Fruit fly (Drosophila melanogaster): ENCODE measurements around the gene CG18048.

Gene CG18048

dm6 chr3R:6350755-6351154, 4.8 kb downstream of the CG18048 start, which contains the start of gene Pak (continued):
- TF ChIP-seq exex (tag; optimal IDR thresholded peaks at IDR 0.05) (no peak), CG2678 (tag; optimal IDR thresholded peaks at IDR 0.05) (no peak), CG11723 (GFP tag; optimal IDR thresholded peaks at IDR 0.05) (no peak), corto (GFP tag; optimal IDR thresholded peaks at IDR 0.05) (no peak), Dfd (GFP tag; optimal IDR thresholded peaks at IDR 0.05) (no peak), TFAM (GFP tag; optimal IDR thresholded peaks at IDR 0.05) (no peak), CG4707 (GFP tag; optimal IDR thresholded peaks at IDR 0.05) (no peak), lmd (GFP tag; IDR thresholded peaks at IDR 0.05) (no peak), CG17186 (GFP tag; optimal IDR thresholded peaks at IDR 0.05) (peak; percentile 25), CG32532 (GFP tag; IDR thresholded peaks at IDR 0.05) (no peak), CG7987 (GFP tag; optimal IDR thresholded peaks at IDR 0.05) (no peak), Poxn (GFP tag; IDR thresholded peaks at IDR 0.05) (no peak), pnt (GFP tag; optimal IDR thresholded peaks at IDR 0.05) (no peak), nmo (GFP tag; optimal IDR thresholded peaks at IDR 0.05) (peak; percentile 32), CG18599 (GFP tag; optimal IDR thresholded peaks at IDR 0.05) (no peak), Optix (GFP tag; IDR thresholded peaks at IDR 0.05) (no peak), ara (GFP tag; IDR thresholded peaks at IDR 0.05) (no peak), CG7786 (GFP tag; optimal IDR thresholded peaks at IDR 0.05) (no peak), shn (GFP tag; optimal IDR thresholded peaks at IDR 0.05) (no peak), Fer2 (tag; optimal IDR thresholded peaks at IDR 0.05) (no peak), CG10147 (GFP tag; optimal IDR thresholded peaks at IDR 0.05) (no peak), ash1 (GFP tag; optimal IDR thresholded peaks at IDR 0.05) (no peak), h (optimal IDR thresholded peaks at IDR 0.05) (no peak), sisA (GFP tag; IDR thresholded peaks at IDR 0.05) (no peak)

- TF ChIP-seq pan (optimal IDR thresholded peaks at IDR 0.05) (no peak), pan (GFP tag; optimal IDR thresholded peaks at IDR 0.05 in 1 of 2, IDR thresholded peaks at IDR 0.05 in 1 of 2) (peak in 1 of 2 experiments; percentile 22), Nf-YC (tag; optimal IDR thresholded peaks at IDR 0.05) (no peak), CG6254 (GFP tag; optimal IDR thresholded peaks at IDR 0.05) (peak; percentile 100), Oli (tag; optimal IDR thresholded peaks at IDR 0.05) (no peak), CG10366 (GFP tag; IDR thresholded peaks at IDR 0.05) (no peak), CrebB (tag; optimal IDR thresholded peaks at IDR 0.05) (no peak), da (GFP tag; optimal IDR thresholded peaks at IDR 0.05) (no peak), hbn (GFP tag; IDR thresholded peaks at IDR 0.05; ENCODE audit: partially characterized antibody) (no peak), Dek (tag; optimal IDR thresholded peaks at IDR 0.05) (no peak), Side (GFP tag; optimal IDR thresholded peaks at IDR 0.05) (no peak), ase (GFP tag; IDR thresholded peaks at IDR 0.05) (no peak), Sry-β (GFP tag; optimal IDR thresholded peaks at IDR 0.05) (no peak), CG6689 (GFP tag; IDR thresholded peaks at IDR 0.05) (no peak), sr (GFP tag; IDR thresholded peaks at IDR 0.05) (no peak; the same call in 2 of the 3 replicates), eyg (GFP tag; optimal IDR thresholded peaks at IDR 0.05) (no peak), NK7.1 (GFP tag; optimal IDR thresholded peaks at IDR 0.05) (no peak), Nf-YB (GFP tag; optimal IDR thresholded peaks at IDR 0.05) (peak; percentile 21), CG2199 (GFP tag; IDR thresholded peaks at IDR 0.05) (peak; percentile 66; the same call in 1 of the 3 replicates), CoRest (tag; optimal IDR thresholded peaks at IDR 0.05) (no peak), nmo (GFP tag; optimal IDR thresholded peaks at IDR 0.05) (no peak), Pdp1 (GFP tag; optimal IDR thresholded peaks at IDR 0.05) (no peak), CG12769 (tag; optimal IDR thresholded peaks at IDR 0.05) (no peak), CG4360 (GFP tag; IDR thresholded peaks at IDR 0.05) (no peak), phol (tag; optimal IDR thresholded peaks at IDR 0.05) (no peak), ap (GFP tag; IDR thresholded peaks at IDR 0.05) (no peak), fu2 (GFP tag; optimal IDR thresholded peaks at IDR 0.05) (no peak), Nf-YA (GFP tag; IDR thresholded peaks at IDR 0.05) (no peak), ewg (GFP tag; optimal IDR thresholded peaks at IDR 0.05) (no peak)
Measured at dm6 chr3R:6351181-6351580, 5.3 kb downstream of the CG18048 start.
